Fruit fly (Drosophila melanogaster): Measurements from ENCODE around the gene Pcd.

The Pcd gene

dm6 chr3R:29740078-29740477, 17.1 kb downstream of the Pcd start:
- TF ChIP-seq tai (GFP tag; optimal IDR thresholded peaks at IDR 0.05) (no peak), Hr83 (GFP tag; optimal IDR thresholded peaks at IDR 0.05; ENCODE audit: poor library complexity, severe bottlenecking) (no peak), GATAd (GFP tag; optimal IDR thresholded peaks at IDR 0.05) (no peak), CG9705 (GFP tag; optimal IDR thresholded peaks at IDR 0.05) (no peak), fru (GFP tag; optimal IDR thresholded peaks at IDR 0.05) (no peak), Sp1 (GFP tag; optimal IDR thresholded peaks at IDR 0.05) (no peak), pan (optimal IDR thresholded peaks at IDR 0.05) (no peak), HLH106 (tag; optimal IDR thresholded peaks at IDR 0.05) (no peak)

dm6 chr3R:29745056-29745455, 22.1 kb downstream of the Pcd start, which contains the start of the genes Wdr24 and IntS11:
TSS of gene Wdr24 (minus strand) at chr3R:29745092.
TSS of gene IntS11 (plus strand) at chr3R:29745337.
- TF ChIP-seq Abd-B (GFP tag; optimal IDR thresholded peaks at IDR 0.05) (no peak), sv (GFP tag; optimal IDR thresholded peaks at IDR 0.05) (peak; percentile 60), OdsH (GFP tag; optimal IDR thresholded peaks at IDR 0.05) (peak; percentile 90), HLH106 (tag; optimal IDR thresholded peaks at IDR 0.05) (peak; percentile 99), fru (GFP tag; optimal IDR thresholded peaks at IDR 0.05) (peak; percentile 91), Rel (GFP tag; optimal IDR thresholded peaks at IDR 0.05) (no peak), Rel (tag; optimal IDR thresholded peaks at IDR 0.05) (peak; percentile 86), Hr78 (GFP tag; optimal IDR thresholded peaks at IDR 0.05) (no peak), Dif (GFP tag; optimal IDR thresholded peaks at IDR 0.05; ENCODE audit: partially characterized antibody) (no peak), Sp1 (GFP tag; optimal IDR thresholded peaks at IDR 0.05) (peak; percentile 95), sage (GFP tag; optimal IDR thresholded peaks at IDR 0.05) (no peak), Hr83 (GFP tag; optimal IDR thresholded peaks at IDR 0.05; ENCODE audit: poor library complexity, severe bottlenecking) (peak; percentile 64), CrebA (GFP tag; optimal IDR thresholded peaks at IDR 0.05; ENCODE audit: borderline replicate concordance) (no peak), tai (GFP tag; optimal IDR thresholded peaks at IDR 0.05) (no peak), Mio (GFP tag; optimal IDR thresholded peaks at IDR 0.05) (peak; percentile 45), rgr (GFP tag; optimal IDR thresholded peaks at IDR 0.05) (peak; percentile 94), CG9705 (GFP tag; optimal IDR thresholded peaks at IDR 0.05) (peak; percentile 95), lola (GFP tag; optimal IDR thresholded peaks at IDR 0.05) (no peak), Jra (GFP tag; optimal IDR thresholded peaks at IDR 0.05) (no peak), GATAd (GFP tag; optimal IDR thresholded peaks at IDR 0.05) (peak; percentile 66), Hnf4 (GFP tag; optimal IDR thresholded peaks at IDR 0.05) (no peak), dmrt93B (GFP tag; optimal IDR thresholded peaks at IDR 0.05) (peak; percentile 98), dsf (GFP tag; optimal IDR thresholded peaks at IDR 0.05; ENCODE audit: borderline replicate concordance) (no peak), h (GFP tag; optimal IDR thresholded peaks at IDR 0.05) (peak; percentile 94), usp (GFP tag; optimal IDR thresholded peaks at IDR 0.05) (no peak), Dfd (GFP tag; optimal IDR thresholded peaks at IDR 0.05) (no peak), N (GFP tag; optimal IDR thresholded peaks at IDR 0.05) (no peak), br (GFP tag; optimal IDR thresholded peaks at IDR 0.05) (peak; percentile 85), dl (GFP tag; optimal IDR thresholded peaks at IDR 0.05; ENCODE audit: insufficient read depth in 1 of 2, partially characterized antibody in 2 of 2) (no peak), pan (optimal IDR thresholded peaks at IDR 0.05) (no peak), psq (GFP tag; optimal IDR thresholded peaks at IDR 0.05) (peak; percentile 87), foxo (GFP tag; optimal IDR thresholded peaks at IDR 0.05) (peak in 1 of 2 experiments; percentile 93), CG32264 (GFP tag; optimal IDR thresholded peaks at IDR 0.05) (peak; percentile 76), ey (GFP tag; optimal IDR thresholded peaks at IDR 0.05) (peak; percentile 94), Vsx2 (GFP tag; optimal IDR thresholded peaks at IDR 0.05; ENCODE audit: partially characterized antibody) (no peak), jim (GFP tag; optimal IDR thresholded peaks at IDR 0.05) (no peak), brk (GFP tag; optimal IDR thresholded peaks at IDR 0.05) (no peak), Myc (optimal IDR thresholded peaks at IDR 0.05) (no peak), woc (GFP tag; optimal IDR thresholded peaks at IDR 0.05) (peak; percentile 87)

Data from whole organism, wandering third instar larva.